Worm (Caenorhabditis elegans) whole organism, late embryonic: ENCODE measurements around the gene clec-60.

Experiments used
- ceh-2 ChIP-seq: sonication (generic microtip); optimal IDR thresholded peaks from 2 replicates; lab custom pipeline; 2016; ENCODE audit warnings: missing genotype, missing genetic modification characterization, missing compliant biosample characterization
- ceh-45 ChIP-seq: fragments of 200-800 bp; sonication (Bioruptor generic); IDR thresholded peaks from 2 replicates; pipeline ENCODE4 v1.3.6; 2022; ENCODE audit warnings: missing genetic modification reagents, missing genetic modification characterization, missing compliant biosample characterization
- dmd-4 ChIP-seq: sonication (generic microtip); optimal IDR thresholded peaks from 2 replicates; lab custom pipeline; 2016; ENCODE audit warnings: borderline replicate concordance, missing genetic modification characterization, missing compliant biosample characterization
- nfya-1 ChIP-seq: sonication (generic microtip); optimal IDR thresholded peaks from 2 replicates; lab custom pipeline; 2017; ENCODE audit warnings: missing genetic modification characterization, mild to moderate bottlenecking, missing compliant biosample characterization, antibody characterized with exemption, moderate library complexity
- nhr-11 ChIP-seq: fragments of 150-350 bp; optimal IDR thresholded peaks from 2 replicates; lab custom pipeline; 2014; ENCODE audit warnings: missing biosample characterization, missing genetic modification characterization
- syd-9 ChIP-seq: sonication (generic microtip); optimal IDR thresholded peaks from 2 replicates; lab custom pipeline; 2016; ENCODE audit warnings: mild to moderate bottlenecking, missing genetic modification characterization, moderate library complexity, missing compliant biosample characterization
- tbx-2 ChIP-seq: sonication (generic microtip); optimal IDR thresholded peaks from 2 replicates; lab custom pipeline; 2016; ENCODE audit warnings: missing genetic modification characterization, missing compliant biosample characterization

- TF ChIP-seq nfya-1 (no peak), syd-9 (tag; lab: Kevin White, UChicago) (no peak), dmd-4 (no peak), ceh-45 (GFP tag; lab: Robert Waterston, UW) (no peak), nhr-11 (tag; lab: Kevin White, UChicago) (no peak), ceh-2 (tag; lab: Kevin White, UChicago) (no peak), tbx-2 (no peak)
Measured at ce11 chrII:10450335-10450734, 31.3 kb downstream of the clec-60 start.
